Worm (Caenorhabditis elegans) whole organism, mixed stage, embryonic: ENCODE data around the gene K08H2.7.

ENCODE experiments used
- blmp-1 ChIP-seq: fragments of 150-350 bp; optimal IDR thresholded peaks from 2 replicates; lab custom pipeline; 2014; ENCODE audit warnings: missing biosample characterization, missing genetic modification characterization
- ces-1 ChIP-seq: fragments of 150-350 bp; optimal IDR thresholded peaks from 2 replicates; lab custom pipeline; 2014; ENCODE audit warnings: missing biosample characterization, missing genetic modification reagents, missing genetic modification characterization
- elt-3 ChIP-seq: fragments of 150-350 bp; optimal IDR thresholded peaks from 2 replicates; lab custom pipeline; 2014; ENCODE audit warnings: missing biosample characterization, missing genetic modification characterization
- lin-13 ChIP-seq: fragments of 150-350 bp; optimal IDR thresholded peaks from 2 replicates; lab custom pipeline; 2014; ENCODE audit warnings: missing biosample characterization, missing genetic modification characterization
- mep-1 ChIP-seq: fragments of 150-350 bp; optimal IDR thresholded peaks from 2 replicates; lab custom pipeline; 2017; ENCODE audit warnings: missing biosample characterization, missing genetic modification reagents, missing genetic modification characterization, inconsistent platforms
- nhr-12 ChIP-seq: fragments of 150-350 bp; optimal IDR thresholded peaks from 2 replicates; lab custom pipeline; 2014; ENCODE audit warnings: missing biosample characterization, missing genetic modification characterization
- nhr-237 ChIP-seq: fragments of 150-350 bp; optimal IDR thresholded peaks from 2 replicates; lab custom pipeline; 2014; ENCODE audit warnings: missing biosample characterization, missing genetic modification characterization
- pha-4 ChIP-seq: fragments of 150-350 bp; optimal IDR thresholded peaks from 2 replicates; lab custom pipeline; 2018; ENCODE audit warnings: missing biosample characterization, missing genetic modification reagents, missing genetic modification characterization
- sem-2 ChIP-seq: fragments of 200-800 bp; sonication (Bioruptor generic); optimal IDR thresholded peaks from 2 replicates; lab custom pipeline; 2018; ENCODE audit warnings: mild to moderate bottlenecking, missing genetic modification characterization, missing compliant biosample characterization
- snpc-4 ChIP-seq: fragments of 150-350 bp; optimal IDR thresholded peaks from 2 replicates; lab custom pipeline; 2014; ENCODE audit warnings: missing biosample characterization, missing genetic modification characterization
- sptf-1 ChIP-seq: sonication (generic microtip); optimal IDR thresholded peaks from 2 replicates; lab custom pipeline; 2017; ENCODE audit warnings: mild to moderate bottlenecking, missing genetic modification characterization, moderate library complexity, missing compliant biosample characterization
- unc-39 ChIP-seq: fragments of 150-350 bp; optimal IDR thresholded peaks from 2 replicates; lab custom pipeline; 2014; ENCODE audit warnings: missing biosample characterization, missing genetic modification characterization
- unc-62 ChIP-seq: fragments of 150-350 bp; optimal IDR thresholded peaks from 2 replicates; lab custom pipeline; 2014; ENCODE audit warnings: missing biosample characterization, missing genetic modification reagents, missing genetic modification characterization
- zip-8 ChIP-seq: fragments of 150-350 bp; optimal IDR thresholded peaks from 2 replicates; lab custom pipeline; 2014; ENCODE audit warnings: missing biosample characterization, missing genetic modification characterization

DNA sequence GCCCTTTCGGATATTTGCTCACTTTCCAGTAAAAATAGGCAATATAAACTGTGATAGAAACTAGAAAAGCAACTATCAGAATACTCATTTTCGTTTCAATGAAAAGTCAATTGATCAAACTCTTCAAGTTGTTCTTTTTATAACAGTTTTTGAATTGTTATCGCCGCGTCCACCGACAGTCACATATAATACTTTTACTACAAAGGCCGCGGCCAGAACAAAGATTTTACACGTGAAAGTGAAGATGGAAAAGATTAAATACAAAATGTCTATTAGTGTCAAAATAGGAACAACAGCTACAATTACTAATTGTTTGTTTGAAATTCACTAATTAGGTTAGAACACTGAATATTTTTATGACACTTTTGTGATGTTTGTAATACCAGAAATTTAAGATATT lies 21.3 kb upstream of the K08H2.7 start, which contains the start of gene cyp-14A2:
- TF ChIP-seq sptf-1 (tag; lab: Kevin White, UChicago) (no peak), unc-62 (GFP tag; lab: Kevin White, UChicago) (no peak), pha-4 (tag; lab: Kevin White, UChicago) (no peak), nhr-12 (tag; lab: Kevin White, UChicago) (no peak), unc-39 (tag; lab: Kevin White, UChicago) (no peak), sem-2 (no peak), elt-3 (no peak), ces-1 (GFP tag; lab: Kevin White, UChicago) (no peak), snpc-4 (no peak), lin-13 (tag; lab: Kevin White, UChicago) (no peak), zip-8 (tag; lab: Kevin White, UChicago) (no peak), mep-1 (tag; lab: Kevin White, UChicago) (no peak), nhr-237 (tag; lab: Kevin White, UChicago) (no peak), blmp-1 (tag; lab: Kevin White, UChicago) (no peak)
